Fruit fly (Drosophila melanogaster) S2 (cell line): Measurements from ENCODE around the gene CG34269.

Experiments
- CG8478 ChIP-seq: fragments of >200 bp; optimal IDR thresholded peaks from 2 replicates; lab custom pipeline; 2018
- CTCF ChIP-seq, 2 experiments: fragments of >200 bp; optimal IDR thresholded peaks; 2 replicates each; lab custom pipeline; 2018

- TF ChIP-seq CG8478 (lab: Kevin White, UChicago), result no peak
- no peak for TF ChIP-seq CTCF (optimal IDR thresholded peaks at IDR 0.05; lab: Kevin White, UChicago)
Measured at dm6 chr3L:488159-488558, 40.0 kb upstream of the CG34269 start.
